Worm (Caenorhabditis elegans) whole organism, L4/young adult: Measurements from ENCODE around the gene msp-32.

Experiments used
- dao-5 ChIP-seq: sonication (generic microtip); optimal IDR thresholded peaks from 2 replicates; lab custom pipeline; 2016; ENCODE audit warnings: missing genotype, missing genetic modification characterization, moderate library complexity, missing compliant biosample characterization
- him-1 ChIP-seq: sonication (generic microtip); optimal IDR thresholded peaks from 2 replicates; lab custom pipeline; 2016; ENCODE audit warnings: missing genotype, missing genetic modification reagents, missing genetic modification characterization, missing compliant biosample characterization

DNA sequence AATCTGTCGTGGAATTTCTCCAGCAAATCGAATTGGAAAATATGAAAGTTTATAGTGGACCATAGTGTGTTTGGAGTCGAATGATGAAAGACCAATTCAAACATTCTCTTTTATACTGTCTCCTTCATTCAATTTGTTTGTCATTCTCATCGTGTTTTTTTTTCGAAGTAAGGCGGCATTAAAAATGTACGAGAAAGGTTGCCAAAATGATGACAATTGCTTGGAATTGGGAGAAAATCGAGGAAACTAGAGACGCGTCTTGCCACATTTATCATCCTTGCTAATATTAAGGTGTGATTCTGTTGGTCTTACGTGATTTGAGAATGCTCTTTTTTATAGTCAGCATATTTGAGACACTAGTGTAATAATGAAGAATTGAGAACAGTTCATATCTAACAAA, 36.3 kb downstream of the msp-32 start, which contains the start of gene gst-30:
- TF ChIP-seq dao-5 (tag; lab: Kevin White, UChicago): no peak
- TF ChIP-seq him-1 (tag; lab: Kevin White, UChicago): no peak
